Fruit fly (Drosophila melanogaster) whole organism, wandering third instar larva: ENCODE results near the gene Pex10.

Experiments
- Abd-B ChIP-seq: fragments of >200 bp; optimal IDR thresholded peaks from 2 replicates; lab custom pipeline; 2017; ENCODE audit warnings: missing biosample characterization, missing genetic modification characterization
- CG32264 ChIP-seq: fragments of 200-800 bp; sonication (Bioruptor generic); optimal IDR thresholded peaks from 2 replicates; lab custom pipeline; 2016; ENCODE audit warnings: missing biosample characterization, missing genetic modification characterization
- Hnf4 ChIP-seq: fragments of 200-800 bp; sonication (Bioruptor generic); optimal IDR thresholded peaks from 2 replicates; lab custom pipeline; 2016; ENCODE audit warnings: missing biosample characterization, mild to moderate bottlenecking, missing genetic modification characterization
- dl ChIP-seq, 2 experiments: fragments of 175-275, 200-275 bp in 1 of 2; fragments of 200-275 bp in 1 of 2; sonication (Bioruptor generic); optimal IDR thresholded peaks; lab custom pipeline; 2018; ENCODE audit warnings: mild to moderate bottlenecking in 2 of 2, missing biosample characterization in 2 of 2, missing genetic modification characterization in 2 of 2, moderate library complexity in 2 of 2; ENCODE audit not compliant: partially characterized antibody in 2 of 2, insufficient read depth in 1 of 2
- jim ChIP-seq: fragments of 175-275, 200-325 bp; sonication (Bioruptor generic); optimal IDR thresholded peaks from 2 replicates; lab custom pipeline; 2016; ENCODE audit warnings: missing biosample characterization, mild to moderate bottlenecking, missing genetic modification characterization
- pan ChIP-seq: fragments of >200 bp; optimal IDR thresholded peaks from 2 replicates; lab custom pipeline; 2017
- psq ChIP-seq: fragments of 200-800 bp; sonication (Bioruptor generic); optimal IDR thresholded peaks from 3 replicates; lab custom pipeline; 2017; ENCODE audit warnings: missing biosample characterization, mild to moderate bottlenecking, missing genetic modification characterization, moderate library complexity
- usp ChIP-seq: fragments of >200 bp; optimal IDR thresholded peaks from 2 replicates; lab custom pipeline; 2017; ENCODE audit warnings: missing biosample characterization, missing genetic modification characterization

- TF ChIP-seq pan (lab: Kevin White, UChicago) (no peak), dl (GFP tag; optimal IDR thresholded peaks at IDR 0.05; lab: Kevin White, UChicago; ENCODE audit: insufficient read depth in 1 of 2, partially characterized antibody in 2 of 2) (no peak), psq (GFP tag; lab: Kevin White, UChicago) (no peak), jim (GFP tag; lab: Kevin White, UChicago) (no peak), Abd-B (GFP tag; lab: Kevin White, UChicago) (no peak), Hnf4 (GFP tag; lab: Kevin White, UChicago) (no peak), usp (GFP tag; lab: Kevin White, UChicago) (no peak), CG32264 (no peak)
Observed at dm6 chr3L:1538314-1538854, 19.6 kb upstream of the Pex10 start.
